Fruit fly (Drosophila melanogaster): ENCODE measurements around the gene CG31715.

Gene CG31715

dm6 chr2L:10379865-10380264, 38.4 kb downstream of the CG31715 start, which contains the start of gene gny:
TSS of gene gny (plus strand) at chr2L:10380103.
- TF ChIP-seq CTCF (optimal IDR thresholded peaks at IDR 0.05) (peak; percentile 12 to 32), CG8478 (optimal IDR thresholded peaks at IDR 0.05) (no peak)

DNA sequence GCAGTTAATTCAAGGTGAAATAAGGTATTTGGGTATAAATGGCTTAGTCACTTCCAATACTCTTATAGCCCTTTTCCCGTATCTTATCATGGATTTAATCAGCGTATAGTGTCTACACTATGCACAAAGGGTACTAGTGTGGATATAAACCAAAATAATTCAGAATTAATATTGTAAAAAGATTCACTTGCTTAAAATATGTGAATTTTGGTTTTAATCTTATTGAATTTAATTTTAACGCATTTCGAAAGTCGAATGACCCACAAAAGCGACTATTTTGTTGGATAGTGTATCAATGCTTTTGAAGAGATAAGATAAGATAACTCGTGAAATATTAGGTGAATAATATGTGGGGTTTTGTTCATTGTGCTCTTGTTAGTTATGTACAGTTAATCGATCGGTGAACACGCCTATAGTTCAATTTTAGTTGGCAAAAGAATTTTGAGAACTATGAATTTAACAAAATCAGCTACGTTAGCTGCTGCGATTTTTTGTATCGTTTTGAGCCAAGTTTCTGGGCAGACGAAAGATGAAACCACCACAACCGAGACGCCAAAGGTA, 40.6 kb downstream of the CG31715 start, which contains the start of gene CG5096:
TSS of gene CG5096 (plus strand) at position 374 of the 561 bp plus-strand sequence.
- TF ChIP-seq CG8478 (optimal IDR thresholded peaks at IDR 0.05) (no peak), CTCF (optimal IDR thresholded peaks at IDR 0.05) (no peak)

- no peak for TF ChIP-seq CG8478 (optimal IDR thresholded peaks at IDR 0.05)
These were observed 44.9 kb downstream of the CG31715 start, which contains the start of the genes Cdk1 and mRpS7 for dm6 chr2L:10386208-10386805. TSS of gene Cdk1 (minus strand) at chr2L:10386262. TSS of gene mRpS7 (plus strand) at chr2L:10386662.

- TF ChIP-seq CTCF (optimal IDR thresholded peaks at IDR 0.05) (no peak), CG8478 (optimal IDR thresholded peaks at IDR 0.05) (no peak)
These were observed 45.4 kb downstream of the CG31715 start for dm6 chr2L:10386824-10387223.

DNA sequence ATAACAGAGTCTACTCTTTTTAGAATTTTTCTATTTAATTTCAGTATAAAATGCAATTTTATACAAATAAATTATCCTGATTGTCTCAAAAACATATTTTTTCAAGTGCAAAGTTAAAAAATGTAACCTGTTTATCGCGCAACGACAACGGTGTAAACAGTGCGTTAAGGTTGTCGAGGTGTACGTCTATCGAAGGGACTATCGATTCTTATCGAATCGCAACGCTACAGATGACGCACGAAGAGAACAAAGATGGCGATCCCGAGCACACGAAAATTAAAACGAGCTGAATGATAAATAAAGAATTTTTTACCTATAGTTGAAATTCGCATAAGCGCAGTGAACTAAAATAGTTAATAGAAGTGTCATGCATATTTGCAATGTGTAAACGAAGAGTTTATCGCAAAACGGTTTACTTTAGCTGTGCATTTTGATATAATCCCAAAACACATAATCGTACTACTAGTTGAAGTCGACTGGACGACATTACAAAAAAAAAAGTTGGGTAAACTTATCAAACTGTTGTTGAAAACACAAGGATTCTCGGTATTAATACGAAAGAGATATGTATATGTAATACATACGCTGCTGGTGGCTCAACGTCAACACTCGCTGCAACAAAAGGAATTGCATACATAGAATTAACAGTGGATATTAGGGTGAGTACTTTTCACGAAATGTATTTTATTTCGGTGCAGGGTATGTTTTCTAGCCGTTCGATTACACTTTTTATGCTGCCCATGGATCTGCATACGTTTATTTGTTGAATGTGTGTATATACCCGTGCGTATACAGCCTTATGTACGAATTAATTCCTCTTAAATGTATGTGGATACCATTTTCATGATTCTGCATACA, 46.7 kb downstream of the CG31715 start, which contains the start of gene da:
TSS of gene da (plus strand) at position 237 of the 858 bp plus-strand sequence.
- TF ChIP-seq CG8478 (optimal IDR thresholded peaks at IDR 0.05) = no peak
- TF ChIP-seq CTCF (optimal IDR thresholded peaks at IDR 0.05) = peak in 1 of 2 experiments; percentile 51
